Worm (Caenorhabditis elegans) whole organism, mixed stage, embryonic: Measurements from ENCODE around the gene B0284.3.

Experiments used
- ceh-43 ChIP-seq: fragments of 200-800 bp; sonication (Bioruptor generic); optimal IDR thresholded peaks from 2 replicates; lab custom pipeline; 2018; ENCODE audit warnings: mild to moderate bottlenecking, missing genetic modification characterization, moderate library complexity, missing compliant biosample characterization
- elt-3 ChIP-seq: fragments of 150-350 bp; optimal IDR thresholded peaks from 2 replicates; lab custom pipeline; 2014; ENCODE audit warnings: missing biosample characterization, missing genetic modification characterization
- pha-4 ChIP-seq: fragments of 150-350 bp; optimal IDR thresholded peaks from 2 replicates; lab custom pipeline; 2018; ENCODE audit warnings: missing biosample characterization, missing genetic modification reagents, missing genetic modification characterization
- ztf-11 ChIP-seq: fragments of 150-350 bp; optimal IDR thresholded peaks from 2 replicates; lab custom pipeline; 2014; ENCODE audit warnings: missing biosample characterization, missing genetic modification characterization

ce11 chrIII:4335614-4336013, 44.0 kb downstream of the B0284.3 start:
- TF ChIP-seq ztf-11 (tag; lab: Kevin White, UChicago) (no peak), ceh-43 (GFP tag; lab: Kevin White, UChicago) (no peak), pha-4 (tag; lab: Kevin White, UChicago) (no peak), elt-3 (tag; lab: Kevin White, UChicago) (no peak)
